Worm (Caenorhabditis elegans) whole organism, L4 larva: ENCODE results near the gene C39B10.5.

Experiments used
- ZK546.5 ChIP-seq, 2 experiments: sonication (generic microtip); optimal IDR thresholded peaks; 2 replicates each; lab custom pipeline; 2017; ENCODE audit warnings: missing biosample characterization in 2 of 2, missing genetic modification characterization in 2 of 2
- ceh-28 ChIP-seq: fragments of 150-350 bp; optimal IDR thresholded peaks from 2 replicates; lab custom pipeline; 2014; ENCODE audit warnings: missing biosample characterization, missing genetic modification reagents, missing genetic modification characterization
- lin-38 ChIP-seq: fragments of 200-800 bp; sonication (Bioruptor generic); IDR thresholded peaks from 2 replicates; pipeline ENCODE4 v1.3.6; 2022; ENCODE audit warnings: missing genetic modification reagents, missing genetic modification characterization, missing compliant biosample characterization
- vab-7 ChIP-seq: fragments of 200-800 bp; sonication (Bioruptor generic); IDR thresholded peaks from 2 replicates; pipeline ENCODE4 v1.3.6; 2022; ENCODE audit warnings: missing genetic modification reagents, missing genetic modification characterization, missing compliant biosample characterization
- ztf-11 ChIP-seq: fragments of 150-350 bp; optimal IDR thresholded peaks from 2 replicates; lab custom pipeline; 2014; ENCODE audit warnings: missing biosample characterization, missing genetic modification characterization

DNA sequence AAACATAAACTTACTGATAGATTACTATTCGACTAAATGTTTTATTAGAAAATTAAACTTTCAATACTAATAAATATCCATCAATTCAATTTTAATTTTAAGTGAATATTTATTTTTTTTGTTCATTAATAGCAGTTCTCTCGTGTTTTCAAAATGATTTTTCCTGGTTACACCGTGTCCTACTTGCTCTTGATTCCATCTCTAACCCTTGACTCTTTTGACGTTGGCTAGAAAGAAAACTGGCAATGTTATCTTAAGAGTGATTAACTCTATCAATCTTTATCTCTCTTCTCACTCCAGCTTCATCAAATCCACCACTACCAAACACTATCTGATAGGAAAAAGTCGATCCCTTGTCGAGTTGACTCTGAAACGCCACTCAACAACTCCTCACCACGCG, 34.7 kb upstream of the C39B10.5 start, which contains the start of gene acr-8:
- TF ChIP-seq ztf-11: no peak
- TF ChIP-seq vab-7: no peak
- TF ChIP-seq ZK546.5 (tag; optimal IDR thresholded peaks at IDR 0.05; lab: Kevin White, UChicago): no peak
- no peak for TF ChIP-seq lin-38 (GFP tag; lab: Robert Waterston, UW)
- TF ChIP-seq ceh-28: no peak
